Fruit fly (Drosophila melanogaster) Kc167 (cell line): ENCODE measurements around the gene CG13390.

ENCODE experiments used
- Myc ChIP-seq: fragments of >200 bp; optimal IDR thresholded peaks from 2 replicates; lab custom pipeline; 2017; ENCODE audit warnings: missing external identifiers
- Sin3A ChIP-seq: fragments of >200 bp; optimal IDR thresholded peaks from 2 replicates; lab custom pipeline; 2018; ENCODE audit warnings: missing external identifiers
- h ChIP-seq: fragments of >200 bp; optimal IDR thresholded peaks from 3 replicates; lab custom pipeline; 2018; ENCODE audit warnings: missing external identifiers
- insv ChIP-seq: fragments of >200 bp; optimal IDR thresholded peaks from 3 replicates; lab custom pipeline; 2018; ENCODE audit warnings: missing external identifiers
- psq ChIP-seq: fragments of >200 bp; optimal IDR thresholded peaks from 2 replicates; lab custom pipeline; 2017; ENCODE audit warnings: missing external identifiers
- ttk ChIP-seq: sonication (Bioruptor generic); optimal IDR thresholded peaks from 2 replicates; lab custom pipeline; 2017; ENCODE audit warnings: missing external identifiers

CG13390 gene

dm6 chr2L:8351333-8351732, 25.3 kb downstream of the CG13390 start:
- TF ChIP-seq Myc (no peak), psq (no peak), ttk (lab: Kevin White, UChicago) (no peak), h (lab: Kevin White, UChicago) (no peak), Sin3A (lab: Kevin White, UChicago) (no peak), insv (lab: Kevin White, UChicago) (no peak)

DNA sequence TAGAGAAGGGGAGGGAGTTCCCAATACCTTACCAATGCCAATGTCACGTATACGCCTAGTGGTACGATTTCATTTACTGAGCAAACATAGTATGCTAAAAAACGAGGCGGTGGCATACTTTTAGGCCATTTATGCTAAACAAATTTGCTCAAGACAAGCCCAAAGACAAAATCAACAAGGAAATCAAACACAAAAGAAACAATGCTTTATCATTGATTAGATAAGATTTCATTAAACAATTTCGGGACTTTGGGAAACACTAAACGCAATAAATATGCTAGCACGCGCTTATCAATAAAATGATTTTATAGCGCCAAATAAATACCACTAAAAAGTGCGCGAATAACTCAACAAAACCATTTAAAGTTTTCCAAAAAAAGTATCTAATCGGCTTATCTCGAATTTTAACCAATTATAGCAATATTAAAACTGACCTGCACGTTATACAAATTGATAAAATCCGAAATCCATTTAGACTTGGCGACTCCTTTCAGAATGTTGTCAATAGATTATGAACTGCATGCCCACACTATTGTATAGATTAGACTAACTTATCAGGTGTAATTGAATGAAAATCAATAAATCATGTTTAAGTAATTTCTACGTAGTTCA, 25.9 kb downstream of the CG13390 start:
- no peak for TF ChIP-seq Myc
- TF ChIP-seq insv (lab: Kevin White, UChicago): no peak
- TF ChIP-seq psq: no peak
- TF ChIP-seq ttk (lab: Kevin White, UChicago): no peak
- no peak for TF ChIP-seq Sin3A (lab: Kevin White, UChicago)
- TF ChIP-seq h (lab: Kevin White, UChicago): no peak

DNA sequence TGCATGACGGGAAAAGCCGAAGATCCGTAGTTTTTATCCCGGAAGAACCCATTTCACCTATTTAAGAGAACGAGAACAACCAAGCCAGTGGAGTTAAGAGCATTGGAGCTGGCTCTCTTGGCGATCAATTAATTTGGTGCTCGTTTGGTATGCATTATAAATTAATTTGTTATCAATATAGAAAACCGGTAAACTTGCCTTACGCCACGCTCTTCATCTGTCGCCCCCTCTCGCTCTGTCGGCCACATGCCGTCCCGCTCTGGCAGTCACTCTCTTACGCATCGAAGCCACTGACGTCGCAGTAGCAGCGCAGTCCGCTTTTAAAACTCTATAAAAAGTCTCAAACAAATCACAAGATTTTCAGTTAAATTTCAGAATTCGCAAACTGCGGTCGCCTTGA, 30.3 kb downstream of the CG13390 start, which contains the start of gene CG7778:
Gene CG7778, plus strand, starts transcription at position 361 of the 400 bp plus-strand sequence.
- TF ChIP-seq Sin3A (lab: Kevin White, UChicago): no peak
- TF ChIP-seq h (lab: Kevin White, UChicago): no peak
- no peak for TF ChIP-seq psq
- TF ChIP-seq insv (lab: Kevin White, UChicago): no peak
- TF ChIP-seq ttk (lab: Kevin White, UChicago): no peak
- no peak for TF ChIP-seq Myc

dm6 chr2L:8344536-8344935, 32.1 kb downstream of the CG13390 start:
- no peak for TF ChIP-seq h (lab: Kevin White, UChicago)
- no peak for TF ChIP-seq ttk (lab: Kevin White, UChicago)
- no peak for TF ChIP-seq insv (lab: Kevin White, UChicago)
- TF ChIP-seq Myc: no peak
- TF ChIP-seq Sin3A (lab: Kevin White, UChicago): no peak
- TF ChIP-seq psq: no peak

DNA sequence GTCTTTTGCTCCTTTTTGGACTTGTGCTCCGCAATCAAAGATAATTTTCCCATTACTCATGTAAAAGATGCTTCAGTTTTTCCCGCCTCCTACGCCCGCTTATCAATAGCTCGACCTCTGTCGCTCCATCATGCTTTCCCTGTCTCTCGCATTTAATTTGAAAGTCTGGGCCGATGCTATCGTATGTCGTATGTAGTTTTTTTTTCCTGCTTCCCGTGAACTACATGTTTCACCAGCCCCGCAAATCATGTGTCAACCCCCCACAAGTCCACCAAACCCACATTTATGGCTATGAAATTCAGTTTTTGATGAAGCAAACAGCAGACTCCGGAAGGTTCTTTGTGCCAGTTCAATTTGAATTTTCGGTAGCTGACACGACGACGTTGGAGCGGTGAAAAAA, 34.2 kb downstream of the CG13390 start, which contains the start of gene CG14273:
Gene CG14273, plus strand, starts transcription at position 301 of the 400 bp plus-strand sequence.
- TF ChIP-seq Sin3A (lab: Kevin White, UChicago) (no peak), psq (no peak), Myc (no peak), insv (lab: Kevin White, UChicago) (no peak), ttk (lab: Kevin White, UChicago) (no peak), h (lab: Kevin White, UChicago) (no peak)

- TF ChIP-seq insv (lab: Kevin White, UChicago) (no peak), psq (no peak), Myc (no peak), Sin3A (lab: Kevin White, UChicago) (no peak), h (lab: Kevin White, UChicago) (no peak), ttk (lab: Kevin White, UChicago) (no peak)
Measured at dm6 chr2L:8339751-8340349, 36.7 kb downstream of the CG13390 start.

- TF ChIP-seq ttk (lab: Kevin White, UChicago): no peak
- TF ChIP-seq psq: no peak
- TF ChIP-seq Myc: no peak
- TF ChIP-seq insv (lab: Kevin White, UChicago): no peak
- no peak for TF ChIP-seq h (lab: Kevin White, UChicago)
- no peak for TF ChIP-seq Sin3A (lab: Kevin White, UChicago)
Measured at dm6 chr2L:8338039-8338438, 38.6 kb downstream of the CG13390 start, which contains the start of gene witty. witty (plus strand) TSS chr2L:8338287.

DNA sequence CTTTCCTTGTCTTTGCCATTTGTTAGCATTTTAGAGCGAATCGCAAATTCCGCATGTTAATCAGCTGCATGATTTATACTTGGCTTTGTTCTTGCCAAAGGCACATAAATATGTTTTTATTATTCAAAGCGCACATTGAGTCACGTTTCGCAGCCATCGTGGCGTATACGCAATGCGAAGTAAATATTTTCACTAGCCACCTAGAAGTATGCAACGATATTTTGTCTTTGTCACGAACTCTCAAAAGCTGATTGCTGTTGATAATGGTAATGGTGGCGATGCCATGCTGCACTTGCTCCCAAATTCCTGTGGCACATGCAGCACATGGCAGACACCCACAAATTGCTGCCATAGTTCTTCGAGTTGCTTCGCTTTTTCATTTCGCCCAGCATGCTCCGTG, 41.9 kb downstream of the CG13390 start:
- TF ChIP-seq Myc: no peak
- no peak for TF ChIP-seq h (lab: Kevin White, UChicago)
- no peak for TF ChIP-seq ttk (lab: Kevin White, UChicago)
- no peak for TF ChIP-seq Sin3A (lab: Kevin White, UChicago)
- no peak for TF ChIP-seq insv (lab: Kevin White, UChicago)
- no peak for TF ChIP-seq psq

DNA sequence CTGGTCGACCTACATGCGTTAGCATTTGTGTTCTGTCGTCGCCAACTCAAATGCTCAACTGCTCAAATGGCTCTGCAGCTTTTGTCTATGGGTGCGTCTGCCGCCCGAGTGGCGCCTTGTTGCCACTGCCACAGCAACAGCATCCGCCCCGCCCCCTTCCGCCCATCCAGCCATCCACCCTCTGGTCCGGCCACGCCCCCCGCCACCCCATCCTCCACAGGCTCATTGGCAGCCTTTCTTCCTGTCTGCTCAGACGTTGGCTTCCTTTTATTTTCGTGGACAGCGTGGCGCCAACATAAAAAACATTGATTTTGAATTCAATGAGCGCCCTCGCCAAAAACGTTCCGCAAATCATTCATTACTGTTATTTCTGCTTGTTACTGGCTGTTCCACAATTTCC, 43.0 kb downstream of the CG13390 start:
- TF ChIP-seq Myc (no peak), psq (no peak), insv (lab: Kevin White, UChicago) (no peak), ttk (lab: Kevin White, UChicago) (no peak), h (lab: Kevin White, UChicago) (no peak), Sin3A (lab: Kevin White, UChicago) (no peak)

dm6 chr2L:8333185-8333584, 43.4 kb downstream of the CG13390 start:
- TF ChIP-seq psq (no peak), Myc (no peak), ttk (lab: Kevin White, UChicago) (no peak), insv (lab: Kevin White, UChicago) (no peak), h (lab: Kevin White, UChicago) (no peak), Sin3A (lab: Kevin White, UChicago) (no peak)

- no peak for TF ChIP-seq Sin3A (lab: Kevin White, UChicago)
- TF ChIP-seq insv (lab: Kevin White, UChicago): no peak
- TF ChIP-seq h (lab: Kevin White, UChicago): no peak
- TF ChIP-seq psq: no peak
- TF ChIP-seq Myc: no peak
- no peak for TF ChIP-seq ttk (lab: Kevin White, UChicago)
Measured at dm6 chr2L:8328526-8329097, 48.0 kb downstream of the CG13390 start.

DNA sequence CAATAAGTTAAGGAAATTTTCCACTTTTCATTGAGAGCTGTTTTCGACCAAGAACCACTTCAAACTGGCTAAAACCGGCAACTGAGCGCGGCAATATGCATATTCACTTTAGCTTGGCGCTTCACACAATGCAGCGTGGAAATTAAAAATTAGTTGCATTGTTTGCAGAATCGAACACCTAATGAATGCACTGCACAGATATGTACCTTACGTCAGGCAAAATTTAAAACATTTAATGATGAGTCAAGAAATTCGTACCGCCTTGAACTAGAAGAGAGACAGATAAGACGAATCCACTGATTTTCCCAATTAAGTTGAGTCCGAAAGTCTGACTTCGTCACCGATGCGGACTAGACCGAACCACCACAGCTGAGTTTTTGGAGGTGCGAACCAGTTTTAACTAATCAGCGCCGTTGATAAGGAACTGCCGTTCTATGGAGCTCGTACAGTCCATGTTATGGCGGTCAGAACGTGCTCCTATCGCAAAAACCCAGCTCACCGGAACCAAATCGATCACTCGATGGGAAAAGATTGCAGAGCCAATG, 48.7 kb downstream of the CG13390 start:
- TF ChIP-seq ttk (lab: Kevin White, UChicago) (no peak), insv (lab: Kevin White, UChicago) (no peak), Sin3A (lab: Kevin White, UChicago) (no peak), psq (no peak), h (lab: Kevin White, UChicago) (no peak), Myc (no peak)
